Worm (Caenorhabditis elegans): Measurements from ENCODE around the gene ify-1.

ify-1 gene

DNA sequence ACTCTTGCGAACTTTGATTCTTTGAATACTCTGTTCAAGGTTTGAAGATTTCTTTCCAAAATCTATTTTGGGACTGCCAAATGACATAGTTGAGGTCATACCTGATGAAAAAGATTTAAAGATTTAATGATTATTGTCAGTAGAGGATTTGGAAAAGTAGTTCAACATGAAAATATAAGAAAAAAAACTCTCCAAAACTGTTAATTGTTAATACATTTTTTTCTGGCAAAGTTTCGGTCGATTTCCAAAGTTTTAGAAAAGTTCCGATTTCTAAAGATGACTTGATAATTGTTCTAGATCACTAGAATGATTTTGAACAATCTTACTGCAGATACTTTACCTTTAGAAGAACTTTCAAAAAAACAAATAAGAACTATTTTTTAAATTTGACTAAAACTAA lies 16.3 kb upstream of the ify-1 start, which contains the start of gene C27A2.7:
Gene C27A2.7 (minus strand): TSS at position 101 of the 400 bp plus-strand sequence.
- TF ChIP-seq ZK546.5 (tag; optimal IDR thresholded peaks at IDR 0.05) = no peak
- TF ChIP-seq nhr-76 (tag; optimal IDR thresholded peaks at IDR 0.05) = no peak
- TF ChIP-seq mes-2 (tag; optimal IDR thresholded peaks at IDR 0.05; ENCODE audit: poor library complexity, severe bottlenecking) = no peak
- no peak for TF ChIP-seq nhr-6 (tag; optimal IDR thresholded peaks at IDR 0.05)
- TF ChIP-seq zfp-3 (GFP tag; conservative IDR thresholded peaks at IDR 0.05) = no peak
- no peak for TF ChIP-seq ztf-11 (tag; optimal IDR thresholded peaks at IDR 0.05)
- TF ChIP-seq lir-3 (tag; optimal IDR thresholded peaks at IDR 0.05) = no peak
- TF ChIP-seq zfp-2 (tag; optimal IDR thresholded peaks at IDR 0.05) = no peak
- no peak for TF ChIP-seq rbr-2 (tag; optimal IDR thresholded peaks at IDR 0.05)

DNA sequence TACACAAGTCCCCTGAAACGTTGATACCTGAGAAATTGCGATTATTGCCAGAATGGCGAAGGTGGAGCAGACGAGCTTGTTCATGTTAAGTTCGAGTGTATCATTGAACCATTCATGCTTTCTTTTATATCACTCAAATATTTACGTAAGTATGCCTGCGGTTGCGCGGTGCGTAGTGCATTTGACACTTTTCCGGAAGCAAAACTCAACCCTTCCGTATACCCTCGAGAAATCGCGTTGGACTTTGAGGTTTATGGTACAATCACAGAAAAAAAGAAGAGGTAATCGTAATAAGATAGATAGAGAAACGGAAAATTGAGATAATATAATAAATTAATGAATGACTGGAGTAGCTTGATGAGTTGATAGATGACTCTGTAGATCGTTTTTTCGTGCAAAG lies 14.5 kb upstream of the ify-1 start, which contains the start of gene idpb-2:
Gene idpb-2 (minus strand): TSS at position 101 of the 400 bp plus-strand sequence.
- TF ChIP-seq Y75B8A.6 (GFP tag; IDR thresholded peaks at IDR 0.05) (no peak), aha-1 (tag) (peak; percentile 14), ama-1 (optimal IDR thresholded peaks at IDR 0.05) (no peak), F44E2.7 (GFP tag; IDR thresholded peaks at IDR 0.05) (no peak)

DNA sequence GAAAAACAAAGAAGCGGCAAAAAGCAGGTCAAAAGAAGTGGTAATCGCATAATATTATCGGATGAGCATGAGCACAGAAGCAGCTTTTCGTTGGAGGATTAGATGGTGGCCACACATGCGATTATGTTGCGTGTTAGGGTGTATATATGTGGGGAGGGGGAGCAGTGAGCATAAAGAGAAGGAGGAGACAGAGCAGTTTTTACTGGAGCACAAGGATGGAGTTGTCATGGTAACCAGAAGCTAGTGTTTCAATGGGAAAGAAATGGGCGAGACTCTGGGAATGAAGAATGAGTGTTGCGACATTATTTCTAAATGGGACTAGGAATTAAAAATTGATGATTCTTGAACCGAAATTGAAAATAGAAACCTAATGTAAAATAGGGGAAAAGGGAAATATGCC lies 12.9 kb upstream of the ify-1 start, which contains the start of gene C27A2.8:
Gene C27A2.8 (minus strand): TSS at position 117 of the 400 bp plus-strand sequence.
- no peak for TF ChIP-seq zip-2 (tag; optimal IDR thresholded peaks at IDR 0.05)
- TF ChIP-seq daf-8 (GFP tag; IDR thresholded peaks at IDR 0.05) = no peak
- TF ChIP-seq daf-19 (GFP tag; conservative IDR thresholded peaks at IDR 0.05) = no peak
- TF ChIP-seq F44E2.7 (GFP tag; IDR thresholded peaks at IDR 0.05) = no peak
- TF ChIP-seq ama-1 (optimal IDR thresholded peaks at IDR 0.05) = no peak
- no peak for TF ChIP-seq ztf-7 (tag; optimal IDR thresholded peaks at IDR 0.05)
- TF ChIP-seq snpc-1.2 (GFP tag; IDR thresholded peaks at IDR 0.05) = no peak
- no peak for TF ChIP-seq madf-5 (GFP tag; IDR thresholded peaks at IDR 0.05)
- no peak for TF ChIP-seq ZK337.2 (GFP tag; IDR thresholded peaks at IDR 0.05)
- no peak for TF ChIP-seq F49E8.2 (tag; optimal IDR thresholded peaks at IDR 0.05; ENCODE audit: borderline replicate concordance)
- TF ChIP-seq aly-2 (tag; optimal IDR thresholded peaks at IDR 0.05) = no peak
- TF ChIP-seq unc-130 (GFP tag; optimal IDR thresholded peaks at IDR 0.05) = no peak

DNA sequence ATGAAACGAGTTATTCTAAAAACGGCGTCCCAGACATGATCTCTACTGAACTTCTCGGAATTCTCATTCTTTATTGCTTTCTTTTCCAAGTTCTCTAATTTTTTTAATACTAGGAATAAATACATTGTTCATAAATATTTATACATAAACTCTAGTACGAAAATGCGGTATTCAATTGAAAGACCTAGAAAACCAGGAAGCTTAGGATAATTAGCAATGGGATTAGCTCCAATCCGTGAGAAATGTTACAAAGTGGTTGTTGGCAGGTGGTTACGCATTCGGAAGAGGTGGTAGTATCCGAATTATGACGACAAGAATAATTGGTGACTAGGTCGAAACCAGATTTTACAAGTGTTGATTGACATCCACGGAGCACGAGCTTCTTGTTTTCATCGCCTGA lies 12.0 kb upstream of the ify-1 start:
- TF ChIP-seq lin-39 (tag; optimal IDR thresholded peaks at IDR 0.05) (no peak), lin-15B (tag; optimal IDR thresholded peaks at IDR 0.05) (no peak), daf-12 (tag; optimal IDR thresholded peaks at IDR 0.05) (no peak), lin-29 (GFP tag; IDR thresholded peaks at IDR 0.05) (no peak), lsy-2 (tag; optimal IDR thresholded peaks at IDR 0.05) (no peak), dmd-9 (GFP tag; IDR thresholded peaks at IDR 0.05) (no peak), gei-8 (GFP tag; optimal IDR thresholded peaks at IDR 0.05) (no peak), lir-3 (tag; optimal IDR thresholded peaks at IDR 0.05) (no peak), skn-1 (tag; optimal IDR thresholded peaks at IDR 0.05) (no peak), vab-7 (GFP tag; IDR thresholded peaks at IDR 0.05) (no peak), php-3 (GFP tag; IDR thresholded peaks at IDR 0.05) (no peak), ZK546.5 (tag; optimal IDR thresholded peaks at IDR 0.05) (no peak), cey-2 (tag; optimal IDR thresholded peaks at IDR 0.05; ENCODE audit: borderline replicate concordance, insufficient read depth) (no peak), daf-16 (GFP tag; optimal IDR thresholded peaks at IDR 0.05) (no peak), daf-16 (tag; optimal IDR thresholded peaks at IDR 0.05) (no peak), ceh-32 (tag; optimal IDR thresholded peaks at IDR 0.05; ENCODE audit: poor library complexity) (no peak), nhr-48 (tag; optimal IDR thresholded peaks at IDR 0.05) (no peak)
